Fruit fly (Drosophila melanogaster) whole organism, embryonic: ENCODE data around the gene Sas-4.

ENCODE experiments used
- B-H2 ChIP-seq: fragments of 200-800 bp; sonication (Bioruptor generic); optimal IDR thresholded peaks from 2 replicates; lab custom pipeline; 2018; ENCODE audit warnings: missing biosample characterization, mild to moderate bottlenecking, missing genetic modification characterization
- Bgb ChIP-seq: fragments of 200-800 bp; sonication (Bioruptor generic); IDR thresholded peaks from 2 replicates; pipeline ENCODE4 v1.3.6; 2022; ENCODE audit warnings: missing biosample characterization, missing genetic modification characterization; ENCODE audit not compliant: partially characterized antibody
- CG11456 ChIP-seq: fragments of 200-800 bp; sonication (Bioruptor generic); IDR thresholded peaks from 3 replicates; pipeline ENCODE4 v1.3.6; 2022; ENCODE audit warnings: missing biosample characterization, missing genetic modification characterization
- CG15073 ChIP-seq: fragments of 200-800 bp; sonication (Bioruptor generic); optimal IDR thresholded peaks from 2 replicates; lab custom pipeline; 2016; ENCODE audit warnings: missing biosample characterization, missing genetic modification characterization
- CG15479 ChIP-seq: fragments of 200-800 bp; sonication (Bioruptor generic); optimal IDR thresholded peaks from 3 replicates; lab custom pipeline; 2019; ENCODE audit warnings: missing biosample characterization, mild to moderate bottlenecking, missing genetic modification characterization, moderate library complexity
- CG17385 ChIP-seq: fragments of 200-800 bp; sonication (Bioruptor generic); optimal IDR thresholded peaks from 3 replicates; lab custom pipeline; 2018; ENCODE audit warnings: missing biosample characterization, mild to moderate bottlenecking, missing genetic modification characterization
- CG1832 ChIP-seq: fragments of 200-800 bp; sonication (Bioruptor generic); optimal IDR thresholded peaks from 2 replicates; lab custom pipeline; 2017; ENCODE audit warnings: missing biosample characterization, mild to moderate bottlenecking, missing genetic modification characterization, inconsistent platforms
- CG2116 ChIP-seq: fragments of 200-800 bp; sonication (Bioruptor generic); optimal IDR thresholded peaks from 3 replicates; lab custom pipeline; 2018; ENCODE audit warnings: missing biosample characterization, mild to moderate bottlenecking, missing genetic modification characterization
- CG2199 ChIP-seq: fragments of 200-800 bp; sonication (Bioruptor generic); IDR thresholded peaks from 3 replicates; pipeline ENCODE4 v1.3.6; 2022; ENCODE audit warnings: missing biosample characterization, missing genetic modification characterization
- CG30020 ChIP-seq: fragments of 200-800 bp; optimal IDR thresholded peaks from 2 replicates; lab custom pipeline; 2019; ENCODE audit warnings: missing biosample characterization, mild to moderate bottlenecking, missing genetic modification characterization, moderate library complexity
- CG32767 ChIP-seq: fragments of 200-800 bp; sonication (Bioruptor generic); IDR thresholded peaks from 2 replicates; pipeline ENCODE4 v1.3.6; 2022; ENCODE audit warnings: missing biosample characterization, missing genetic modification characterization
- CG4360 ChIP-seq: fragments of 200-800 bp; sonication (Bioruptor generic); IDR thresholded peaks from 2 replicates; pipeline ENCODE4 v1.3.6; 2022; ENCODE audit warnings: missing biosample characterization, missing genetic modification characterization
- CG4617 ChIP-seq: fragments of 200-800 bp; sonication (Bioruptor generic); optimal IDR thresholded peaks from 3 replicates; lab custom pipeline; 2016; ENCODE audit warnings: missing biosample characterization, missing genetic modification characterization, borderline replicate concordance
- CG8388 ChIP-seq: fragments of 200-800 bp; sonication (Bioruptor generic); optimal IDR thresholded peaks from 2 replicates; lab custom pipeline; 2019; ENCODE audit warnings: missing biosample characterization, mild to moderate bottlenecking, missing genetic modification characterization, moderate library complexity
- Dref ChIP-seq: fragments of 200-800 bp; sonication (Bioruptor generic); IDR thresholded peaks from 2 replicates; pipeline ENCODE4 v1.3.6; 2022; ENCODE audit warnings: missing biosample characterization, missing genetic modification characterization
- Fer1 ChIP-seq: fragments of 200-800 bp; sonication (Bioruptor generic); optimal IDR thresholded peaks from 2 replicates; lab custom pipeline; 2017; ENCODE audit warnings: missing biosample characterization, mild to moderate bottlenecking, missing genetic modification characterization
- Fer2 ChIP-seq: fragments of 200-800 bp; sonication (Bioruptor generic); optimal IDR thresholded peaks from 2 replicates; lab custom pipeline; 2018; ENCODE audit warnings: missing biosample characterization, mild to moderate bottlenecking, missing genetic modification characterization, moderate library complexity
- HHEX ChIP-seq: fragments of 200-800 bp; sonication (Bioruptor generic); optimal IDR thresholded peaks from 3 replicates; lab custom pipeline; 2017; ENCODE audit warnings: missing biosample characterization, mild to moderate bottlenecking, missing genetic modification characterization, missing genetic modification reagents
- HLH4C ChIP-seq: fragments of 200-800 bp; sonication (Bioruptor generic); IDR thresholded peaks from 3 replicates; pipeline ENCODE4 v1.3.6; 2022; ENCODE audit warnings: missing biosample characterization, missing genetic modification characterization; ENCODE audit not compliant: partially characterized antibody
- HLHmδ ChIP-seq: fragments of 200-800 bp; sonication (Bioruptor generic); optimal IDR thresholded peaks from 2 replicates; lab custom pipeline; 2018; ENCODE audit warnings: missing biosample characterization, mild to moderate bottlenecking, missing genetic modification characterization, moderate library complexity
- HmgD ChIP-seq: fragments of 200-800 bp; sonication (Bioruptor generic); optimal IDR thresholded peaks from 3 replicates; lab custom pipeline; 2016; ENCODE audit warnings: missing biosample characterization, missing genetic modification characterization
- Hr39 ChIP-seq: fragments of >200 bp; optimal IDR thresholded peaks from 2 replicates; lab custom pipeline; 2017
- Max ChIP-seq: fragments of 200-800 bp; sonication (Bioruptor generic); optimal IDR thresholded peaks from 2 replicates; lab custom pipeline; 2016; ENCODE audit warnings: missing biosample characterization, mild to moderate bottlenecking, missing genetic modification characterization
- Med ChIP-seq: fragments of 200-800 bp; sonication (Bioruptor generic); peaks from one replicate; lab custom pipeline; 2016; ENCODE audit warnings: missing biosample characterization, missing genetic modification characterization, mild to moderate bottlenecking, inconsistent platforms, moderate library complexity
- Oli ChIP-seq: fragments of 200-800 bp; sonication (Bioruptor generic); optimal IDR thresholded peaks from 2 replicates; lab custom pipeline; 2018; ENCODE audit warnings: missing biosample characterization, mild to moderate bottlenecking, missing genetic modification characterization, moderate library complexity
- Ravus ChIP-seq: fragments of 200-800 bp; sonication (Bioruptor generic); IDR thresholded peaks from 2 replicates; pipeline ENCODE4 v1.3.6; 2022; ENCODE audit warnings: missing biosample characterization, missing genetic modification characterization
- Rfx ChIP-seq: fragments of 200-800 bp; sonication (Bioruptor generic); IDR thresholded peaks from 2 replicates; pipeline ENCODE4 v1.3.6; 2022; ENCODE audit warnings: missing biosample characterization, missing genetic modification characterization
- Sry-β ChIP-seq: fragments of 200-800 bp; sonication (Bioruptor generic); optimal IDR thresholded peaks from 2 replicates; lab custom pipeline; 2018; ENCODE audit warnings: missing biosample characterization, mild to moderate bottlenecking, missing genetic modification characterization, moderate library complexity
- Trl ChIP-seq, 3 experiments: fragments of >200 bp in 2 of 3; fragments of 200-800 bp in 1 of 3; sonication (Bioruptor generic) in 1 of 3; optimal IDR thresholded peaks; 2 replicates in 1 of 3; 3 replicates in 2 of 3; lab custom pipeline; 2016 to 2017; ENCODE audit warnings: missing biosample characterization in 1 of 3, missing genetic modification characterization in 1 of 3
- abd-A ChIP-seq: fragments of 200-800 bp; sonication (Bioruptor generic); optimal IDR thresholded peaks from 3 replicates; lab custom pipeline; 2019; ENCODE audit warnings: missing biosample characterization, mild to moderate bottlenecking, missing genetic modification characterization, moderate library complexity
- bbx ChIP-seq: fragments of 200-800 bp; sonication (Bioruptor generic); IDR thresholded peaks from 2 replicates; pipeline ENCODE4 v1.3.6; 2022; ENCODE audit warnings: missing biosample characterization, missing genetic modification characterization; ENCODE audit not compliant: partially characterized antibody
- chm ChIP-seq: fragments of 200-800 bp; sonication (Bioruptor generic); IDR thresholded peaks from 2 replicates; pipeline ENCODE4 v1.3.6; 2022; ENCODE audit warnings: missing biosample characterization, missing genetic modification characterization
- ci ChIP-seq: fragments of 200-800 bp; sonication (Bioruptor generic); IDR thresholded peaks from 3 replicates; pipeline ENCODE4 v1.3.6; 2022; ENCODE audit warnings: missing biosample characterization, missing genetic modification characterization
- crol ChIP-seq: fragments of 200-800 bp; sonication (Bioruptor generic); IDR thresholded peaks from 2 replicates; pipeline ENCODE4 v1.3.6; 2022; ENCODE audit warnings: missing biosample characterization, missing genetic modification characterization
- disco-r ChIP-seq: fragments of 200-800 bp; sonication (Bioruptor generic); optimal IDR thresholded peaks from 2 replicates; lab custom pipeline; 2016; ENCODE audit warnings: missing biosample characterization, missing genetic modification characterization
- kni ChIP-seq: fragments of 200-800 bp; sonication (Bioruptor generic); optimal IDR thresholded peaks from 3 replicates; lab custom pipeline; 2017; ENCODE audit warnings: mild to moderate bottlenecking, missing biosample characterization, missing genetic modification reagents, missing genetic modification characterization
- nerfin-1 ChIP-seq: fragments of 200-800 bp; sonication (Bioruptor generic); optimal IDR thresholded peaks from 3 replicates; lab custom pipeline; 2019; ENCODE audit warnings: missing biosample characterization, mild to moderate bottlenecking, missing genetic modification characterization, moderate library complexity
- onecut ChIP-seq: fragments of 200-800 bp; sonication (Bioruptor generic); IDR thresholded peaks from 2 replicates; pipeline ENCODE4 v1.3.6; 2022; ENCODE audit warnings: missing biosample characterization, missing genetic modification characterization
- phol ChIP-seq: fragments of 200-800 bp; sonication (Bioruptor generic); optimal IDR thresholded peaks from 3 replicates; lab custom pipeline; 2018; ENCODE audit warnings: missing biosample characterization, mild to moderate bottlenecking, missing genetic modification characterization, moderate library complexity
- pzg ChIP-seq: fragments of 200-800 bp; sonication (Bioruptor generic); optimal IDR thresholded peaks from 3 replicates; lab custom pipeline; 2018; ENCODE audit warnings: missing biosample characterization, mild to moderate bottlenecking, missing genetic modification characterization, moderate library complexity
- salm ChIP-seq: fragments of 200-800 bp; sonication (Bioruptor generic); optimal IDR thresholded peaks from 2 replicates; lab custom pipeline; 2018; ENCODE audit warnings: missing biosample characterization, mild to moderate bottlenecking, missing genetic modification characterization
- sd ChIP-seq: fragments of 200-800 bp; sonication (Bioruptor generic); optimal IDR thresholded peaks from 3 replicates; lab custom pipeline; 2018; ENCODE audit warnings: missing biosample characterization, mild to moderate bottlenecking, missing genetic modification characterization, moderate library complexity
- sens ChIP-seq: fragments of 200-800 bp; sonication (Bioruptor generic); peaks from one replicate; lab custom pipeline; 2016; ENCODE audit warnings: missing biosample characterization, missing genetic modification characterization
- seq ChIP-seq: fragments of 200-800 bp; sonication (Bioruptor generic); IDR thresholded peaks from 2 replicates; pipeline ENCODE4 v1.3.6; 2022; ENCODE audit warnings: missing biosample characterization, missing genetic modification characterization
- sr ChIP-seq: fragments of 200-800 bp; sonication (Bioruptor generic); IDR thresholded peaks from 3 replicates; pipeline ENCODE4 v1.3.6; 2022; ENCODE audit warnings: missing biosample characterization, missing genetic modification characterization
- toy ChIP-seq: fragments of 200-800 bp; sonication (Bioruptor generic); IDR thresholded peaks from 2 replicates; pipeline ENCODE4 v1.3.6; 2022; ENCODE audit warnings: missing biosample characterization, missing genetic modification characterization
- ttk ChIP-seq: fragments of 200-800 bp; sonication (Bioruptor generic); IDR thresholded peaks from 2 replicates; pipeline ENCODE4 v2.1.2; 2022; ENCODE audit warnings: missing biosample characterization, missing genetic modification characterization
- twi ChIP-seq: fragments of 200-800 bp; optimal IDR thresholded peaks from 2 replicates; lab custom pipeline; 2019; ENCODE audit warnings: missing biosample characterization, mild to moderate bottlenecking, missing genetic modification characterization, moderate library complexity
- unc-4 ChIP-seq: fragments of 200-800 bp; sonication (Bioruptor generic); IDR thresholded peaks from 2 replicates; pipeline ENCODE4 v1.3.6; 2022; ENCODE audit warnings: missing biosample characterization, missing genetic modification characterization; ENCODE audit not compliant: partially characterized antibody

Sas-4 gene

DNA sequence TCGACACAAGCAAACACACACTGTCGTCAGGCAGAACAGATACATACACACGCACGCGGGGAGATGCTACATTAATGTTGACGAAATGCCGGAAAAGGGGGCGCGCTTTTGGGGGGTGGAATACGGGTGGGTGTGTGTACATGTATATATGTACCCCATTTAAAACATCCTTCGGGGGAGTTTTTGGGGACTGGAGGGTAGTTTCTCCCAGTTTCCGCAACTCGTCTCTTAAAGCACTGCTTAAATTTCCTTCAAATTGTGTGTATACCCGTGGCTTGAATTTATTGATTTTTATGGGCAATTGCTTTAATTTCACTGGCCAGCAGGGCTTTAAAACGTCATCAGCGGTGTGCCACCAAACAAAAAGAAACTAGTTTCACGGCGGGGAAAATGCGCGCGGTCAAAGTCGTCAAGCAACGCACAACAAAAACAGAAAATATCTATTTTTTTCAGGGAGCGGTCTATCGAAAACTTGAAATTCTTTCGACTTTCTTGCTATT is 28.0 kb upstream of the Sas-4 start:
- TF ChIP-seq seq (GFP tag; lab: Robert Waterston, UW) = 0 out of 2 replicates have a peak, but pooled peaks have one; percentile 12
- TF ChIP-seq abd-A (tag; lab: Kevin White, UChicago) = peak; percentile 4
- TF ChIP-seq onecut (GFP tag; lab: Robert Waterston, UW) = peak; percentile 97
- TF ChIP-seq CG2116 (GFP tag; lab: Kevin White, UChicago) = no peak
- no peak for TF ChIP-seq disco-r (GFP tag; lab: Kevin White, UChicago)
- peak; percentile 63 for TF ChIP-seq crol
- peak; percentile 85 for TF ChIP-seq kni (GFP tag; lab: Kevin White, UChicago)
- no peak for TF ChIP-seq Ravus (GFP tag; lab: Robert Waterston, UW)
- TF ChIP-seq Med (GFP tag; lab: Kevin White, UChicago) = peak; percentile 51
- TF ChIP-seq ttk (GFP tag; lab: Robert Waterston, UW) = peak; percentile 36; the same call in 1 of the 2 replicates
- no peak for TF ChIP-seq Oli (tag; lab: Kevin White, UChicago)
- TF ChIP-seq HLH4C (GFP tag; lab: Robert Waterston, UW) = peak; percentile 10; the same call in 1 of the 3 replicates
- TF ChIP-seq CG32767 = peak; percentile 74; the same call in 1 of the 2 replicates
- TF ChIP-seq salm (tag; lab: Kevin White, UChicago) = no peak
- TF ChIP-seq unc-4 (GFP tag; lab: Robert Waterston, UW) = no peak
- TF ChIP-seq sens (GFP tag; lab: Kevin White, UChicago) = no peak

DNA sequence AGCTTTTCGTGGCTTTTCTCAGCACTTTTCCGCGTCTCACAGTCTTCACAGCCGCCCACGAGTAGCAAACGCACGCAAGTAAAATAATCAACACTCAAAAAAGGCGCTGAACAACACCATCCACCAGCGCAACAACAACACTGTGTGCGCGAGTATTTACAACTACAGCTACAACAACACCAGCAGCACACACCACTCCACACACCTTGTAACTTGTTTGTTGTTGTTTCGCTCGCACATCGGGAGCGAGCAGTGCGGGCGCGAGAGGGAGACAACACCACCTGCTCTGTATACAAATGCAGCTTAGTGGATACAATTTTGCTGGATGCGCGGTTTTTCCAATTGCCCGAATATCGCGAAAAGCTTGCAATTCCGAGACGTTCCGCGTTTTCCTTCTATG is 27.5 kb upstream of the Sas-4 start:
- no peak for TF ChIP-seq phol (tag; lab: Kevin White, UChicago)
- TF ChIP-seq HmgD (GFP tag; lab: Kevin White, UChicago) = peak; percentile 72
- TF ChIP-seq Trl (optimal IDR thresholded peaks at IDR 0.05; lab: Kevin White, UChicago) = peak in 1 of 2 experiments; percentile 9
- TF ChIP-seq Trl (GFP tag; optimal IDR thresholded peaks at IDR 0.05; lab: Kevin White, UChicago) = no peak
- no peak for TF ChIP-seq HHEX
- peak; percentile 55 for TF ChIP-seq chm
- TF ChIP-seq CG4360 (GFP tag; lab: Robert Waterston, UW) = peak; percentile 100
- TF ChIP-seq Sry-β (GFP tag; lab: Kevin White, UChicago) = no peak
- no peak for TF ChIP-seq twi (tag; lab: Kevin White, UChicago)
- peak; percentile 88 for TF ChIP-seq CG15479 (GFP tag; lab: Kevin White, UChicago)
- no peak for TF ChIP-seq toy (GFP tag; lab: Robert Waterston, UW)
- no peak for TF ChIP-seq Dref (GFP tag; lab: Robert Waterston, UW)
- no peak for TF ChIP-seq Hr39 (lab: Kevin White, UChicago)
- TF ChIP-seq Fer2 (tag; lab: Kevin White, UChicago) = no peak
- peak; percentile 84 for TF ChIP-seq sr (GFP tag; lab: Robert Waterston, UW)
- peak; percentile 66 for TF ChIP-seq ci (GFP tag; lab: Robert Waterston, UW)
- no peak for TF ChIP-seq Max (GFP tag; lab: Kevin White, UChicago)
- TF ChIP-seq CG30020 (tag; lab: Kevin White, UChicago) = no peak
- no peak for TF ChIP-seq CG8388 (GFP tag; lab: Kevin White, UChicago)
- TF ChIP-seq crol = peak; percentile 33; the same call in 1 of the 2 replicates
- peak; percentile 8; the same call in 1 of the 2 replicates for TF ChIP-seq Bgb
- peak; percentile 96 for TF ChIP-seq CG1832
- peak; percentile 8; the same call in 1 of the 2 replicates for TF ChIP-seq bbx (GFP tag; lab: Robert Waterston, UW)
- TF ChIP-seq CG17385 (GFP tag; lab: Kevin White, UChicago) = no peak
- peak; percentile 83 for TF ChIP-seq nerfin-1
- no peak for TF ChIP-seq B-H2 (GFP tag; lab: Kevin White, UChicago)
- TF ChIP-seq HLHmδ (GFP tag; lab: Kevin White, UChicago) = peak; percentile 77
- TF ChIP-seq pzg (GFP tag; lab: Kevin White, UChicago) = peak; percentile 27
- TF ChIP-seq CG15073 (GFP tag; lab: Kevin White, UChicago) = no peak
- peak; percentile 66; the same call in 1 of the 3 replicates for TF ChIP-seq CG2199 (GFP tag; lab: Robert Waterston, UW)
- no peak for TF ChIP-seq Rfx (GFP tag; lab: Robert Waterston, UW)
- TF ChIP-seq CG11456 (GFP tag; lab: Robert Waterston, UW) = no peak
- no peak for TF ChIP-seq Fer1 (GFP tag; lab: Kevin White, UChicago)
- TF ChIP-seq sd (tag; lab: Kevin White, UChicago) = peak; percentile 82
- peak; percentile 96 for TF ChIP-seq CG4617 (GFP tag; lab: Kevin White, UChicago)
